Worm (Caenorhabditis elegans) whole organism, L1 larva: Measurements from ENCODE around the gene dhs-29.

ENCODE experiments used
- C16A3.4 ChIP-seq: fragments of 150-350 bp; optimal IDR thresholded peaks from 2 replicates; lab custom pipeline; 2014; ENCODE audit warnings: missing biosample characterization, missing genetic modification characterization
- C34B4.2 ChIP-seq: sonication (generic microtip); optimal IDR thresholded peaks from 2 replicates; lab custom pipeline; 2017; ENCODE audit warnings: mild to moderate bottlenecking, missing genetic modification characterization, missing compliant biosample characterization
- Y116A8C.19 ChIP-seq: sonication (generic microtip); optimal IDR thresholded peaks from 2 replicates; lab custom pipeline; 2016; ENCODE audit warnings: missing compliant biosample characterization, missing genetic modification characterization, borderline replicate concordance
- aha-1 ChIP-seq: fragments of 150-350 bp; optimal IDR thresholded peaks from 2 replicates; lab custom pipeline; 2014; ENCODE audit warnings: missing biosample characterization, missing genetic modification characterization
- blmp-1 ChIP-seq: fragments of 150-350 bp; optimal IDR thresholded peaks from 2 replicates; lab custom pipeline; 2014; ENCODE audit warnings: missing biosample characterization, missing genetic modification characterization
- ceh-63 ChIP-seq: fragments of 200-800 bp; sonication (Bioruptor generic); optimal IDR thresholded peaks from 2 replicates; lab custom pipeline; 2018; ENCODE audit warnings: mild to moderate bottlenecking, missing genetic modification characterization, missing compliant biosample characterization
- ceh-8 ChIP-seq: fragments of 200-800 bp; sonication (Bioruptor generic); optimal IDR thresholded peaks from 2 replicates; lab custom pipeline; 2018; ENCODE audit warnings: mild to moderate bottlenecking, missing genetic modification characterization, moderate library complexity, missing compliant biosample characterization
- ceh-88 ChIP-seq: fragments of 200-800 bp; sonication (Bioruptor generic); IDR thresholded peaks from 2 replicates; pipeline ENCODE4 v1.3.6; 2022; ENCODE audit warnings: missing genetic modification characterization, missing compliant biosample characterization
- ces-1 ChIP-seq: fragments of 150-350 bp; optimal IDR thresholded peaks from 2 replicates; lab custom pipeline; 2014; ENCODE audit warnings: missing biosample characterization, missing genetic modification reagents, missing genetic modification characterization
- dpl-1 ChIP-seq, 3 experiments: fragments of 150-350 bp in 2 of 3; sonication (generic microtip) in 1 of 3; optimal IDR thresholded peaks; 2 replicates each; lab custom pipeline; 2014 to 2017; ENCODE audit warnings: missing biosample characterization in 3 of 3, missing genetic modification characterization in 3 of 3, missing genetic modification reagents in 3 of 3
- efl-1 ChIP-seq, 4 experiments: fragments of 150-350 bp; optimal IDR thresholded peaks in 3 of 4; peaks in 1 of 4; 1 replicate in 1 of 4; 2 replicates in 3 of 4; lab custom pipeline; 2014; ENCODE audit warnings: missing biosample characterization in 2 of 4, missing genetic modification characterization in 2 of 4, missing genetic modification reagents in 2 of 4
- egl-13 ChIP-seq: sonication (generic microtip); optimal IDR thresholded peaks from 2 replicates; lab custom pipeline; 2016; ENCODE audit warnings: missing genotype, missing genetic modification reagents, missing genetic modification characterization, missing compliant biosample characterization
- elt-2 ChIP-seq: sonication (generic microtip); optimal IDR thresholded peaks from 2 replicates; lab custom pipeline; 2016; ENCODE audit warnings: missing genetic modification characterization, mild to moderate bottlenecking, inconsistent platforms, missing compliant biosample characterization, missing genetic modification reagents
- elt-3 ChIP-seq, 6 experiments: fragments of 150-350 bp in 1 of 6; sonication (generic microtip); optimal IDR thresholded peaks; 2 replicates each; lab custom pipeline; 2017 to 2018; ENCODE audit warnings: missing biosample characterization in 6 of 6, missing genetic modification characterization in 6 of 6, inconsistent platforms in 1 of 6
- ets-5 ChIP-seq: fragments of 200-800 bp; sonication (Bioruptor generic); IDR thresholded peaks from 2 replicates; pipeline ENCODE4 v1.3.6; 2022; ENCODE audit warnings: missing genetic modification characterization, missing compliant biosample characterization
- fkh-4 ChIP-seq: sonication (generic microtip); optimal IDR thresholded peaks from 2 replicates; lab custom pipeline; 2016; ENCODE audit warnings: missing compliant biosample characterization, missing genetic modification characterization, borderline replicate concordance
- fkh-8 ChIP-seq: sonication (generic microtip); optimal IDR thresholded peaks from 2 replicates; lab custom pipeline; 2016; ENCODE audit warnings: mild to moderate bottlenecking, missing genetic modification characterization, missing compliant biosample characterization
- grh-1 ChIP-seq: fragments of 200-800 bp; sonication (Bioruptor generic); IDR thresholded peaks from 2 replicates; pipeline ENCODE4 v1.3.6; 2022; ENCODE audit warnings: missing genetic modification reagents, missing genetic modification characterization, missing compliant biosample characterization
- hlh-17 ChIP-seq: fragments of 200-800 bp; sonication (Bioruptor generic); optimal IDR thresholded peaks from 2 replicates; lab custom pipeline; 2018; ENCODE audit warnings: missing genetic modification characterization, mild to moderate bottlenecking, missing compliant biosample characterization, moderate library complexity, borderline replicate concordance
- hpl-2 ChIP-seq: fragments of 150-350 bp; optimal IDR thresholded peaks from 2 replicates; lab custom pipeline; 2014; ENCODE audit warnings: missing biosample characterization, missing genetic modification reagents, missing genetic modification characterization
- irx-1 ChIP-seq: sonication (generic microtip); optimal IDR thresholded peaks from 2 replicates; lab custom pipeline; 2016; ENCODE audit warnings: missing genetic modification characterization, missing compliant biosample characterization
- isw-1 ChIP-seq: fragments of 200-800 bp; sonication (Bioruptor generic); IDR thresholded peaks from 2 replicates; pipeline ENCODE4 v1.3.6; 2022; ENCODE audit warnings: missing genetic modification characterization, missing compliant biosample characterization
- lin-13 ChIP-seq: fragments of 150-350 bp; optimal IDR thresholded peaks from 2 replicates; lab custom pipeline; 2014; ENCODE audit warnings: missing biosample characterization, missing genetic modification reagents, missing genetic modification characterization
- lin-35 ChIP-seq, 2 experiments: fragments of 150-350 bp; optimal IDR thresholded peaks; 2 replicates each; lab custom pipeline; 2014; ENCODE audit warnings: missing biosample characterization in 2 of 2, missing genetic modification characterization in 2 of 2, missing genetic modification reagents in 2 of 2
- lir-3 ChIP-seq: sonication (generic microtip); optimal IDR thresholded peaks from 2 replicates; lab custom pipeline; 2016; ENCODE audit warnings: mild to moderate bottlenecking, missing genetic modification characterization, moderate library complexity, missing compliant biosample characterization; ENCODE audit not compliant: poor library complexity
- mab-9 ChIP-seq: fragments of 200-800 bp; sonication (Bioruptor generic); IDR thresholded peaks from 2 replicates; pipeline ENCODE4 v1.3.6; 2022; ENCODE audit warnings: missing genetic modification reagents, missing genetic modification characterization, missing compliant biosample characterization
- mdl-1 ChIP-seq, 2 experiments: fragments of 150-350 bp; optimal IDR thresholded peaks; 2 replicates each; lab custom pipeline; 2014 to 2017; ENCODE audit warnings: missing biosample characterization in 2 of 2, missing genetic modification characterization in 2 of 2, inconsistent platforms in 1 of 2
- mef-2 ChIP-seq: fragments of 150-350 bp; optimal IDR thresholded peaks from 2 replicates; lab custom pipeline; 2014; ENCODE audit warnings: missing biosample characterization, missing genetic modification characterization
- mep-1 ChIP-seq: fragments of 150-350 bp; optimal IDR thresholded peaks from 2 replicates; lab custom pipeline; 2014; ENCODE audit warnings: missing biosample characterization, missing genetic modification characterization
- nhr-11 ChIP-seq: fragments of 150-350 bp; optimal IDR thresholded peaks from 2 replicates; lab custom pipeline; 2014; ENCODE audit warnings: missing biosample characterization, missing genetic modification characterization
- nhr-12 ChIP-seq: sonication (generic microtip); optimal IDR thresholded peaks from 2 replicates; lab custom pipeline; 2017; ENCODE audit warnings: missing biosample characterization, missing genetic modification characterization
- nhr-237 ChIP-seq: fragments of 150-350 bp; optimal IDR thresholded peaks from 2 replicates; lab custom pipeline; 2014; ENCODE audit warnings: missing biosample characterization, missing genetic modification characterization
- nhr-28 ChIP-seq: fragments of 150-350 bp; optimal IDR thresholded peaks from 2 replicates; lab custom pipeline; 2014; ENCODE audit warnings: missing biosample characterization, missing genetic modification characterization
- nhr-47 ChIP-seq: sonication (generic microtip); optimal IDR thresholded peaks from 2 replicates; lab custom pipeline; 2016; ENCODE audit warnings: mild to moderate bottlenecking, missing genetic modification characterization, moderate library complexity, missing compliant biosample characterization
- nhr-77 ChIP-seq: fragments of 150-350 bp; optimal IDR thresholded peaks from 2 replicates; lab custom pipeline; 2014; ENCODE audit warnings: missing biosample characterization, missing genetic modification characterization
- nhr-84 ChIP-seq: sonication (generic microtip); optimal IDR thresholded peaks from 2 replicates; lab custom pipeline; 2017; ENCODE audit warnings: missing biosample characterization, missing genetic modification characterization
- nhr-85 ChIP-seq: sonication (generic microtip); peaks from one replicate; lab custom pipeline; 2016; ENCODE audit warnings: missing genetic modification characterization, inconsistent platforms, missing compliant biosample characterization
- nhr-90 ChIP-seq: sonication (generic microtip); optimal IDR thresholded peaks from 2 replicates; lab custom pipeline; 2016; ENCODE audit warnings: mild to moderate bottlenecking, missing genetic modification characterization, missing compliant biosample characterization; ENCODE audit not compliant: poor library complexity
- pag-3 ChIP-seq: sonication (generic microtip); optimal IDR thresholded peaks from 2 replicates; lab custom pipeline; 2017; ENCODE audit warnings: missing genetic modification characterization, mild to moderate bottlenecking, missing compliant biosample characterization, antibody characterized with exemption, borderline replicate concordance; ENCODE audit not compliant: insufficient read depth
- pqm-1 ChIP-seq: sonication (generic microtip); optimal IDR thresholded peaks from 3 replicates; lab custom pipeline; 2017; ENCODE audit warnings: missing biosample characterization, missing genetic modification characterization
- skn-1 ChIP-seq: fragments of 150-350 bp; optimal IDR thresholded peaks from 2 replicates; lab custom pipeline; 2014; ENCODE audit warnings: missing biosample characterization, missing genetic modification characterization
- sox-4 ChIP-seq: sonication (generic microtip); optimal IDR thresholded peaks from 2 replicates; lab custom pipeline; 2016; ENCODE audit warnings: missing genetic modification characterization, missing compliant biosample characterization
- sptf-1 ChIP-seq: fragments of 150-350 bp; optimal IDR thresholded peaks from 2 replicates; lab custom pipeline; 2014; ENCODE audit warnings: missing biosample characterization, missing genetic modification characterization
- swsn-7 ChIP-seq: sonication (generic microtip); optimal IDR thresholded peaks from 2 replicates; lab custom pipeline; 2016; ENCODE audit warnings: missing genetic modification characterization, missing compliant biosample characterization
- tbx-2 ChIP-seq: sonication (generic microtip); optimal IDR thresholded peaks from 2 replicates; lab custom pipeline; 2016; ENCODE audit warnings: missing genetic modification characterization, missing compliant biosample characterization
- unc-130 ChIP-seq: fragments of 150-350 bp; optimal IDR thresholded peaks from 2 replicates; lab custom pipeline; 2017; ENCODE audit warnings: missing biosample characterization, missing genetic modification characterization, inconsistent platforms
- unc-62 ChIP-seq: fragments of 150-350 bp; optimal IDR thresholded peaks from 2 replicates; lab custom pipeline; 2014; ENCODE audit warnings: missing biosample characterization, missing genetic modification reagents, missing genetic modification characterization
- vab-15 ChIP-seq: sonication (generic microtip); optimal IDR thresholded peaks from 2 replicates; lab custom pipeline; 2017; ENCODE audit warnings: missing genotype, mild to moderate bottlenecking, missing genetic modification characterization, missing compliant biosample characterization
- zag-1 ChIP-seq: fragments of 150-350 bp; optimal IDR thresholded peaks from 2 replicates; lab custom pipeline; 2014; ENCODE audit warnings: missing biosample characterization, missing genetic modification characterization
- zip-4 ChIP-seq: fragments of 200-800 bp; sonication (Bioruptor generic); optimal IDR thresholded peaks from 2 replicates; lab custom pipeline; 2018; ENCODE audit warnings: mild to moderate bottlenecking, missing genetic modification characterization, moderate library complexity, missing compliant biosample characterization
- ztf-11 ChIP-seq, 2 experiments: sonication (generic microtip); optimal IDR thresholded peaks; 2 replicates each; lab custom pipeline; 2016 to 2017; ENCODE audit warnings: missing genetic modification characterization in 2 of 2, missing biosample characterization in 1 of 2, missing compliant biosample characterization in 1 of 2
- ztf-4 ChIP-seq: fragments of 150-350 bp; optimal IDR thresholded peaks from 2 replicates; lab custom pipeline; 2014; ENCODE audit warnings: missing biosample characterization, missing genetic modification characterization

Gene dhs-29

ce11 chrX:7661628-7662027, 3.1 kb downstream of the dhs-29 start (continued):
- TF ChIP-seq ceh-63 (GFP tag; lab: Kevin White, UChicago): no peak
- TF ChIP-seq nhr-47: peak; percentile 11
- no peak for TF ChIP-seq Y116A8C.19 (tag; lab: Kevin White, UChicago)
- TF ChIP-seq nhr-28 (tag; lab: Kevin White, UChicago): no peak
- no peak for TF ChIP-seq ces-1
- TF ChIP-seq mef-2 (tag; lab: Kevin White, UChicago): no peak
- TF ChIP-seq hpl-2 (GFP tag; lab: Kevin White, UChicago): no peak
- TF ChIP-seq lir-3 (tag; lab: Kevin White, UChicago): no peak
- TF ChIP-seq sptf-1 (tag; lab: Kevin White, UChicago): no peak
- no peak for TF ChIP-seq isw-1
- TF ChIP-seq dpl-1 (GFP tag; optimal IDR thresholded peaks at IDR 0.05; lab: Kevin White, UChicago): peak in 2 of 3 experiments; percentile 36 to 43
- TF ChIP-seq swsn-7 (tag; lab: Kevin White, UChicago): peak; percentile 28
- no peak for TF ChIP-seq fkh-8 (tag; lab: Kevin White, UChicago)
- no peak for TF ChIP-seq ceh-88 (GFP tag; lab: Robert Waterston, UW)
- peak in 1 of 2 experiments; percentile 30 for TF ChIP-seq mdl-1 (tag; optimal IDR thresholded peaks at IDR 0.05; lab: Kevin White, UChicago)
- peak in 1 of 2 experiments; percentile 28 for TF ChIP-seq efl-1 (optimal IDR thresholded peaks at IDR 0.05; lab: Kevin White, UChicago)
- peak in 1 of 2 experiments; percentile 31 for TF ChIP-seq efl-1 (GFP tag; optimal IDR thresholded peaks at IDR 0.05 in 1 of 2; lab: Kevin White, UChicago)
- no peak for TF ChIP-seq mab-9
- TF ChIP-seq lin-35 (GFP tag; optimal IDR thresholded peaks at IDR 0.05; lab: Kevin White, UChicago): peak; percentile 29 to 69
- peak; percentile 45 for TF ChIP-seq nhr-90 (tag; lab: Kevin White, UChicago)
- no peak for TF ChIP-seq zip-4 (GFP tag; lab: Kevin White, UChicago)
- peak; percentile 41 for TF ChIP-seq blmp-1 (tag; lab: Kevin White, UChicago)
- no peak for TF ChIP-seq sox-4 (tag; lab: Kevin White, UChicago)
- TF ChIP-seq tbx-2 (tag; lab: Kevin White, UChicago): peak; percentile 52
- no peak for TF ChIP-seq aha-1
- peak in 4 of 6 experiments; percentile 4 to 85 (median 22) for TF ChIP-seq elt-3 (tag; optimal IDR thresholded peaks at IDR 0.05; lab: Kevin White, UChicago)
- peak; percentile 45 for TF ChIP-seq elt-2
- TF ChIP-seq ztf-11 (tag; optimal IDR thresholded peaks at IDR 0.05; lab: Kevin White, UChicago): no peak
- no peak for TF ChIP-seq pqm-1 (tag; lab: Kevin White, UChicago)
- no peak for TF ChIP-seq zag-1
- no peak for TF ChIP-seq irx-1
- no peak for TF ChIP-seq ceh-8 (GFP tag; lab: Kevin White, UChicago)
- peak; percentile 49 for TF ChIP-seq nhr-77 (tag; lab: Kevin White, UChicago)
- TF ChIP-seq C16A3.4: peak; percentile 58
- TF ChIP-seq nhr-11 (tag; lab: Kevin White, UChicago): no peak
- TF ChIP-seq grh-1 (GFP tag; lab: Robert Waterston, UW): no peak
- no peak for TF ChIP-seq nhr-84 (tag; lab: Kevin White, UChicago)
- TF ChIP-seq nhr-12 (tag; lab: Kevin White, UChicago): no peak
- no peak for TF ChIP-seq fkh-4 (tag; lab: Kevin White, UChicago)
- TF ChIP-seq C34B4.2 (tag; lab: Kevin White, UChicago): no peak
- no peak for TF ChIP-seq egl-13
- TF ChIP-seq unc-62: no peak
- TF ChIP-seq nhr-85 (tag; lab: Kevin White, UChicago): peak; percentile 91
- no peak for TF ChIP-seq ets-5 (GFP tag; lab: Robert Waterston, UW)
- TF ChIP-seq nhr-237: no peak
- TF ChIP-seq unc-130 (tag; lab: Kevin White, UChicago): peak; percentile 40
- no peak for TF ChIP-seq pag-3 (tag; lab: Kevin White, UChicago)
- no peak for TF ChIP-seq vab-15
- no peak for TF ChIP-seq skn-1
- peak; percentile 42 for TF ChIP-seq mep-1 (tag; lab: Kevin White, UChicago)
- TF ChIP-seq ztf-4 (tag; lab: Kevin White, UChicago): no peak
- no peak for TF ChIP-seq lin-13 (GFP tag; lab: Kevin White, UChicago)
- TF ChIP-seq hlh-17: no peak
